Worm (Caenorhabditis elegans) whole organism, mixed stage, embryonic: ENCODE results near the gene ceh-33.

Source experiments
- bed-3 ChIP-seq: fragments of 200-800 bp; sonication (Bioruptor generic); optimal IDR thresholded peaks from 3 replicates; lab custom pipeline; 2018; ENCODE audit warnings: mild to moderate bottlenecking, missing genetic modification characterization, moderate library complexity, missing compliant biosample characterization
- ceh-83 ChIP-seq: fragments of 200-800 bp; sonication (Bioruptor generic); optimal IDR thresholded peaks from 2 replicates; lab custom pipeline; 2018; ENCODE audit warnings: mild to moderate bottlenecking, missing genetic modification characterization, missing compliant biosample characterization
- cnd-1 ChIP-seq: fragments of 200-800 bp; sonication (Bioruptor generic); optimal IDR thresholded peaks from 2 replicates; lab custom pipeline; 2018; ENCODE audit warnings: mild to moderate bottlenecking, missing genetic modification characterization, missing compliant biosample characterization
- drap-1 ChIP-seq: fragments of 200-800 bp; sonication (Bioruptor generic); optimal IDR thresholded peaks from 3 replicates; lab custom pipeline; 2018; ENCODE audit warnings: mild to moderate bottlenecking, missing genetic modification characterization, missing compliant biosample characterization
- elt-1 ChIP-seq: sonication (generic microtip); optimal IDR thresholded peaks from 2 replicates; lab custom pipeline; 2017; ENCODE audit warnings: missing genetic modification characterization, mild to moderate bottlenecking, missing compliant biosample characterization, antibody characterized with exemption, moderate library complexity, borderline replicate concordance; ENCODE audit not compliant: insufficient read depth
- flh-1 ChIP-seq: fragments of 200-800 bp; sonication (Bioruptor generic); optimal IDR thresholded peaks from 2 replicates; lab custom pipeline; 2018; ENCODE audit warnings: mild to moderate bottlenecking, missing genetic modification characterization, moderate library complexity, missing compliant biosample characterization
- hlh-1 ChIP-seq: fragments of 150-350 bp; optimal IDR thresholded peaks from 2 replicates; lab custom pipeline; 2014; ENCODE audit warnings: missing biosample characterization, missing genetic modification reagents, missing genetic modification characterization
- mab-5 ChIP-seq: fragments of 150-350 bp; optimal IDR thresholded peaks from 2 replicates; lab custom pipeline; 2014; ENCODE audit warnings: missing biosample characterization, missing genetic modification characterization
- mep-1 ChIP-seq: fragments of 150-350 bp; optimal IDR thresholded peaks from 2 replicates; lab custom pipeline; 2017; ENCODE audit warnings: missing biosample characterization, missing genetic modification reagents, missing genetic modification characterization, inconsistent platforms
- mls-2 ChIP-seq: sonication (generic microtip); optimal IDR thresholded peaks from 2 replicates; lab custom pipeline; 2016; ENCODE audit warnings: mild to moderate bottlenecking, missing genetic modification characterization, moderate library complexity, missing compliant biosample characterization
- nhr-2 ChIP-seq: fragments of 150-350 bp; optimal IDR thresholded peaks from 2 replicates; lab custom pipeline; 2014; ENCODE audit warnings: missing biosample characterization, missing genetic modification characterization
- sem-2 ChIP-seq: fragments of 200-800 bp; sonication (Bioruptor generic); optimal IDR thresholded peaks from 2 replicates; lab custom pipeline; 2018; ENCODE audit warnings: mild to moderate bottlenecking, missing genetic modification characterization, missing compliant biosample characterization
- snpc-4 ChIP-seq: fragments of 150-350 bp; optimal IDR thresholded peaks from 2 replicates; lab custom pipeline; 2014; ENCODE audit warnings: missing biosample characterization, missing genetic modification characterization
- sptf-1 ChIP-seq: sonication (generic microtip); optimal IDR thresholded peaks from 2 replicates; lab custom pipeline; 2017; ENCODE audit warnings: mild to moderate bottlenecking, missing genetic modification characterization, moderate library complexity, missing compliant biosample characterization
- unc-39 ChIP-seq: fragments of 150-350 bp; optimal IDR thresholded peaks from 2 replicates; lab custom pipeline; 2014; ENCODE audit warnings: missing biosample characterization, missing genetic modification characterization

Gene ceh-33

ce11 chrV:5273770-5274169, 50.7 kb downstream of the ceh-33 start, which contains the start of gene natc-2:
TSS of gene natc-2 (plus strand) at chrV:5274070.
- TF ChIP-seq mab-5 (tag; lab: Kevin White, UChicago) (no peak), bed-3 (no peak), nhr-2 (tag; lab: Kevin White, UChicago) (no peak), hlh-1 (tag; lab: Kevin White, UChicago) (no peak)
- TF ChIP-seq, all 35 proteins: peak for 0

ce11 chrV:5273241-5273640, 51.2 kb downstream of the ceh-33 start:
- TF ChIP-seq elt-1 (tag; lab: Kevin White, UChicago) (no peak), mls-2 (tag; lab: Kevin White, UChicago) (no peak), snpc-4 (tag; lab: Kevin White, UChicago) (no peak), bed-3 (no peak), sptf-1 (tag; lab: Kevin White, UChicago) (no peak), unc-39 (no peak), mep-1 (tag; lab: Kevin White, UChicago) (no peak), drap-1 (GFP tag; lab: Kevin White, UChicago) (no peak), sem-2 (no peak), cnd-1 (tag; lab: Kevin White, UChicago) (no peak), ceh-83 (GFP tag; lab: Kevin White, UChicago) (no peak), flh-1 (GFP tag; lab: Kevin White, UChicago) (no peak), mab-5 (tag; lab: Kevin White, UChicago) (no peak)
- TF ChIP-seq, all 35 proteins: peak for 0
